Worm (Caenorhabditis elegans): ENCODE results near the gene fcho-1.
A peak's percentile ranks its signal among the peaks of the same experiment; 100 is the strongest.

fcho-1 gene

ce11 chrII:1320412-1320811, 10.1 kb downstream of the fcho-1 start (continued):
- TF ChIP-seq unc-130 (tag; optimal IDR thresholded peaks at IDR 0.05) (peak; percentile 91), hlh-17 (GFP tag; optimal IDR thresholded peaks at IDR 0.05; ENCODE audit: borderline replicate concordance) (no peak), elt-2 (tag; optimal IDR thresholded peaks at IDR 0.05) (peak; percentile 91), unc-30 (tag; optimal IDR thresholded peaks at IDR 0.05) (no peak), C16A3.4 (tag; optimal IDR thresholded peaks at IDR 0.05) (peak; percentile 98), alr-1 (tag; optimal IDR thresholded peaks at IDR 0.05; ENCODE audit: borderline replicate concordance) (no peak), efl-1 (optimal IDR thresholded peaks at IDR 0.05) (peak; percentile 96 to 99), efl-1 (GFP tag; optimal IDR thresholded peaks at IDR 0.05 in 1 of 2) (peak; percentile 99 to 100), pax-3 (tag; optimal IDR thresholded peaks at IDR 0.05) (peak; percentile 92), lir-3 (tag; optimal IDR thresholded peaks at IDR 0.05; ENCODE audit: poor library complexity) (peak; percentile 78), aha-1 (tag; optimal IDR thresholded peaks at IDR 0.05) (peak; percentile 80), sptf-1 (tag; optimal IDR thresholded peaks at IDR 0.05) (no peak), hpl-2 (GFP tag; optimal IDR thresholded peaks at IDR 0.05) (peak; percentile 78), nhr-237 (tag; optimal IDR thresholded peaks at IDR 0.05) (peak; percentile 84), egl-27 (tag; optimal IDR thresholded peaks at IDR 0.05) (no peak), fkh-10 (GFP tag; optimal IDR thresholded peaks at IDR 0.05) (peak; percentile 84), isw-1 (GFP tag; IDR thresholded peaks at IDR 0.05) (peak; percentile 94), unc-62 (GFP tag; optimal IDR thresholded peaks at IDR 0.05) (no peak), lin-39 (tag; optimal IDR thresholded peaks at IDR 0.05) (peak; percentile 85), ceh-82 (tag; optimal IDR thresholded peaks at IDR 0.05) (peak; percentile 96 to 98 (median 97)), tbx-2 (tag; optimal IDR thresholded peaks at IDR 0.05) (peak; percentile 94), grh-1 (GFP tag; IDR thresholded peaks at IDR 0.05) (peak; percentile 97), fkh-8 (tag; optimal IDR thresholded peaks at IDR 0.05) (peak; percentile 98), mab-9 (GFP tag; IDR thresholded peaks at IDR 0.05) (peak; percentile 90), nhr-47 (tag; optimal IDR thresholded peaks at IDR 0.05) (peak; percentile 97), ceh-63 (GFP tag; optimal IDR thresholded peaks at IDR 0.05) (no peak), nhr-20 (tag; optimal IDR thresholded peaks at IDR 0.05) (peak; percentile 96), lin-13 (GFP tag; optimal IDR thresholded peaks at IDR 0.05) (peak; percentile 98), elt-3 (tag; optimal IDR thresholded peaks at IDR 0.05) (peak; percentile 87 to 96 (median 96)), ets-5 (GFP tag; IDR thresholded peaks at IDR 0.05) (no peak)

ce11 chrII:1320987-1321807, 10.9 kb downstream of the fcho-1 start, which contains the start of gene vig-1:
TSS of gene vig-1 (plus strand) at chrII:1321037.
- TF ChIP-seq unc-86 (tag; optimal IDR thresholded peaks at IDR 0.05) (no peak), mab-9 (GFP tag; IDR thresholded peaks at IDR 0.05) (peak; percentile 30; the same call in 1 of the 2 replicates), efl-1 (optimal IDR thresholded peaks at IDR 0.05) (no peak), efl-1 (GFP tag; optimal IDR thresholded peaks at IDR 0.05 in 1 of 2) (peak in 1 of 2 experiments; percentile 87)

- no peak for TF ChIP-seq ceh-90 (tag; optimal IDR thresholded peaks at IDR 0.05)
- no peak for TF ChIP-seq ceh-8 (GFP tag; optimal IDR thresholded peaks at IDR 0.05)
- no peak for TF ChIP-seq ceh-88 (GFP tag; IDR thresholded peaks at IDR 0.05)
- TF ChIP-seq skn-1 (tag; optimal IDR thresholded peaks at IDR 0.05) = no peak
- TF ChIP-seq fkh-8 (tag; optimal IDR thresholded peaks at IDR 0.05) = no peak
- no peak for TF ChIP-seq rnt-1 (tag; optimal IDR thresholded peaks at IDR 0.05)
- no peak for TF ChIP-seq jun-1 (tag; optimal IDR thresholded peaks at IDR 0.05)
- no peak for TF ChIP-seq aha-1 (tag; optimal IDR thresholded peaks at IDR 0.05)
- TF ChIP-seq dpl-1 (GFP tag; optimal IDR thresholded peaks at IDR 0.05) = no peak
- TF ChIP-seq sox-4 (tag; optimal IDR thresholded peaks at IDR 0.05) = no peak
- TF ChIP-seq lin-15B (tag; optimal IDR thresholded peaks at IDR 0.05) = no peak
- TF ChIP-seq nhr-20 (tag; optimal IDR thresholded peaks at IDR 0.05) = no peak
- no peak for TF ChIP-seq irx-1 (tag; optimal IDR thresholded peaks at IDR 0.05)
- no peak for TF ChIP-seq nhr-85 (tag)
- no peak for TF ChIP-seq unc-130 (tag; optimal IDR thresholded peaks at IDR 0.05)
- no peak for TF ChIP-seq Y116A8C.19 (tag; optimal IDR thresholded peaks at IDR 0.05; ENCODE audit: borderline replicate concordance)
- no peak for TF ChIP-seq pag-3 (tag; optimal IDR thresholded peaks at IDR 0.05; ENCODE audit: borderline replicate concordance, insufficient read depth)
- no peak for TF ChIP-seq tbx-2 (tag; optimal IDR thresholded peaks at IDR 0.05)
- TF ChIP-seq zip-4 (GFP tag; optimal IDR thresholded peaks at IDR 0.05) = no peak
These were observed 12.2 kb downstream of the fcho-1 start for ce11 chrII:1322283-1323173.

Measured in whole organism, L1 larva.